Fruit fly (Drosophila melanogaster) whole organism, embryonic: Measurements from ENCODE around the gene Arp10.

ENCODE experiments used
- Ada2b ChIP-seq: fragments of 200-800 bp; sonication (Bioruptor generic); IDR thresholded peaks from 2 replicates; pipeline ENCODE4 v1.3.6; 2022; ENCODE audit warnings: missing biosample characterization, missing genetic modification characterization
- Aef1 ChIP-seq: fragments of 200-800 bp; sonication (Bioruptor generic); IDR thresholded peaks from 3 replicates; pipeline ENCODE4 v1.3.6; 2022; ENCODE audit warnings: missing biosample characterization, missing genetic modification characterization
- Atf-2 ChIP-seq: fragments of 200-800 bp; sonication (Bioruptor generic); optimal IDR thresholded peaks from 2 replicates; lab custom pipeline; 2016; ENCODE audit warnings: missing biosample characterization, missing genetic modification characterization
- Awh ChIP-seq: fragments of 200-800 bp; sonication (Bioruptor generic); IDR thresholded peaks from 2 replicates; pipeline ENCODE4, ENCODE4 v1.3.6; 2022; ENCODE audit warnings: missing biosample characterization, missing genetic modification characterization
- CG1024 ChIP-seq: fragments of 200-800 bp; sonication (Bioruptor generic); IDR thresholded peaks from 2 replicates; pipeline ENCODE4 v1.3.6; 2022; ENCODE audit warnings: missing biosample characterization, missing genetic modification characterization
- CG10366 ChIP-seq: fragments of 200-800 bp; sonication (Bioruptor generic); IDR thresholded peaks from 2 replicates; pipeline ENCODE4 v1.3.6; 2022; ENCODE audit warnings: missing biosample characterization, missing genetic modification characterization
- CG10462 ChIP-seq: fragments of 200-800 bp; sonication (Bioruptor generic); optimal IDR thresholded peaks from 2 replicates; lab custom pipeline; 2016; ENCODE audit warnings: missing biosample characterization, missing genetic modification characterization
- CG10959 ChIP-seq: fragments of 200-800 bp; sonication (Bioruptor generic); IDR thresholded peaks from 2 replicates; pipeline ENCODE4 v1.3.6; 2022; ENCODE audit warnings: missing biosample characterization, missing genetic modification characterization
- CG11560 ChIP-seq: fragments of 200-800 bp; sonication (Bioruptor generic); IDR thresholded peaks from 3 replicates; pipeline ENCODE4 v1.3.6; 2022; ENCODE audit warnings: missing biosample characterization, missing genetic modification characterization
- CG11723 ChIP-seq: fragments of 200-800 bp; sonication (Bioruptor generic); optimal IDR thresholded peaks from 2 replicates; lab custom pipeline; 2017; ENCODE audit warnings: missing biosample characterization, mild to moderate bottlenecking, missing genetic modification characterization
- CG12071 ChIP-seq: fragments of 200-800 bp; sonication (Bioruptor generic); optimal IDR thresholded peaks from 3 replicates; lab custom pipeline; 2018; ENCODE audit warnings: missing biosample characterization, mild to moderate bottlenecking, missing genetic modification characterization
- CG12219 ChIP-seq: fragments of 200-800 bp; sonication (Bioruptor generic); optimal IDR thresholded peaks from 3 replicates; lab custom pipeline; 2018; ENCODE audit warnings: missing biosample characterization, mild to moderate bottlenecking, missing genetic modification characterization
- CG14050 ChIP-seq: fragments of 200-800 bp; sonication (Bioruptor generic); IDR thresholded peaks from 3 replicates; pipeline ENCODE4 v1.3.6; 2022; ENCODE audit warnings: missing biosample characterization, missing genetic modification characterization
- CG15514 ChIP-seq: fragments of 200-800 bp; sonication (Bioruptor generic); optimal IDR thresholded peaks from 3 replicates; lab custom pipeline; 2017; ENCODE audit warnings: missing biosample characterization, missing genetic modification characterization, mild to moderate bottlenecking, moderate library complexity, missing genetic modification reagents
- CG17802 ChIP-seq: fragments of 200-800 bp; sonication (Bioruptor generic); optimal IDR thresholded peaks from 2 replicates; lab custom pipeline; 2018; ENCODE audit warnings: missing biosample characterization, mild to moderate bottlenecking, missing genetic modification characterization, moderate library complexity
- CG18262 ChIP-seq: fragments of 200-800 bp; optimal IDR thresholded peaks from 3 replicates; lab custom pipeline; 2019; ENCODE audit warnings: missing biosample characterization, mild to moderate bottlenecking, missing genetic modification characterization, moderate library complexity
- CG31224 ChIP-seq: fragments of 200-800 bp; sonication (Bioruptor generic); IDR thresholded peaks from 2 replicates; pipeline ENCODE4 v1.3.6; 2022; ENCODE audit warnings: missing biosample characterization, missing genetic modification characterization
- CG3281 ChIP-seq: fragments of 200-800 bp; sonication (Bioruptor generic); optimal IDR thresholded peaks from 3 replicates; lab custom pipeline; 2017; ENCODE audit warnings: missing biosample characterization, mild to moderate bottlenecking, missing genetic modification characterization
- CG3407 ChIP-seq: fragments of 200-800 bp; sonication (Bioruptor generic); optimal IDR thresholded peaks from 2 replicates; lab custom pipeline; 2018; ENCODE audit warnings: missing biosample characterization, mild to moderate bottlenecking, missing genetic modification characterization
- CG43689 ChIP-seq: fragments of 200-800 bp; sonication (Bioruptor generic); IDR thresholded peaks from 2 replicates; pipeline ENCODE4 v1.3.6; 2022; ENCODE audit warnings: missing biosample characterization, missing genetic modification characterization
- CG4404 ChIP-seq: fragments of 200-800 bp; sonication (Bioruptor generic); IDR thresholded peaks from 2 replicates; pipeline ENCODE4 v1.3.6; 2022; ENCODE audit warnings: missing biosample characterization, missing genetic modification characterization
- CG4707 ChIP-seq: fragments of 200-800 bp; sonication (Bioruptor generic); optimal IDR thresholded peaks from 2 replicates; lab custom pipeline; 2018; ENCODE audit warnings: missing biosample characterization, mild to moderate bottlenecking, missing genetic modification characterization, moderate library complexity
- CG7928 ChIP-seq: fragments of 200-800 bp; sonication (Bioruptor generic); optimal IDR thresholded peaks from 2 replicates; lab custom pipeline; 2017; ENCODE audit warnings: missing biosample characterization, mild to moderate bottlenecking, missing genetic modification characterization
- CG7987 ChIP-seq: fragments of 200-800 bp; sonication (Bioruptor generic); optimal IDR thresholded peaks from 2 replicates; lab custom pipeline; 2018; ENCODE audit warnings: missing biosample characterization, mild to moderate bottlenecking, missing genetic modification characterization, moderate library complexity
- CG8478 ChIP-seq: fragments of >200 bp; optimal IDR thresholded peaks from 2 replicates; lab custom pipeline; 2018
- CG9437 ChIP-seq: fragments of 200-800 bp; sonication (Bioruptor generic); optimal IDR thresholded peaks from 2 replicates; lab custom pipeline; 2018; ENCODE audit warnings: missing biosample characterization, mild to moderate bottlenecking, missing genetic modification characterization
- Dad ChIP-seq: fragments of 200-800 bp; sonication (Bioruptor generic); optimal IDR thresholded peaks from 3 replicates; lab custom pipeline; 2016; ENCODE audit warnings: missing biosample characterization, missing genetic modification characterization
- Dek ChIP-seq: fragments of 200-800 bp; sonication (Bioruptor generic); optimal IDR thresholded peaks from 3 replicates; lab custom pipeline; 2019; ENCODE audit warnings: missing biosample characterization, mild to moderate bottlenecking, missing genetic modification characterization, moderate library complexity
- Dll ChIP-seq: fragments of 200-800 bp; sonication (Bioruptor generic); IDR thresholded peaks from 4 replicates; pipeline ENCODE4 v1.3.6; 2022; ENCODE audit warnings: missing biosample characterization, missing genetic modification characterization; ENCODE audit not compliant: partially characterized antibody
- Hand ChIP-seq: fragments of 200-800 bp; sonication (Bioruptor generic); optimal IDR thresholded peaks from 2 replicates; lab custom pipeline; 2017; ENCODE audit warnings: mild to moderate bottlenecking, missing biosample characterization, missing genetic modification reagents, missing genetic modification characterization
- Hey ChIP-seq: fragments of 200-800 bp; sonication (Bioruptor generic); optimal IDR thresholded peaks from 3 replicates; lab custom pipeline; 2018; ENCODE audit warnings: missing biosample characterization, mild to moderate bottlenecking, missing genetic modification characterization
- Kr ChIP-seq: fragments of 200-800 bp; sonication (Bioruptor generic); optimal IDR thresholded peaks from 2 replicates; lab custom pipeline; 2017; ENCODE audit warnings: missing biosample characterization, mild to moderate bottlenecking, missing genetic modification characterization
- Med ChIP-seq: fragments of 200-800 bp; sonication (Bioruptor generic); peaks from one replicate; lab custom pipeline; 2016; ENCODE audit warnings: missing biosample characterization, missing genetic modification characterization, mild to moderate bottlenecking, inconsistent platforms, moderate library complexity
- Oaz ChIP-seq: fragments of 200-800 bp; sonication (Bioruptor generic); IDR thresholded peaks from 2 replicates; pipeline ENCODE4 v1.3.6; 2022; ENCODE audit warnings: missing biosample characterization, missing genetic modification characterization
- Opbp ChIP-seq: fragments of 200-800 bp; sonication (Bioruptor generic); IDR thresholded peaks from 3 replicates; pipeline ENCODE4 v1.3.6; 2022; ENCODE audit warnings: missing biosample characterization, missing genetic modification characterization; ENCODE audit not compliant: partially characterized antibody
- Six4 ChIP-seq: fragments of 200-800 bp; sonication (Bioruptor generic); optimal IDR thresholded peaks from 2 replicates; lab custom pipeline; 2016; ENCODE audit warnings: missing biosample characterization, missing genetic modification characterization
- Sox100B ChIP-seq: fragments of 200-800 bp; sonication (Bioruptor generic); optimal IDR thresholded peaks from 3 replicates; lab custom pipeline; 2018; ENCODE audit warnings: missing biosample characterization, mild to moderate bottlenecking, missing genetic modification characterization
- ab ChIP-seq: fragments of 200-800 bp; sonication (Bioruptor generic); optimal IDR thresholded peaks from 2 replicates; lab custom pipeline; 2016; ENCODE audit warnings: missing biosample characterization, missing genetic modification characterization
- ash1 ChIP-seq: fragments of 200-800 bp; sonication (Bioruptor generic); optimal IDR thresholded peaks from 2 replicates; lab custom pipeline; 2018; ENCODE audit warnings: missing biosample characterization, mild to moderate bottlenecking, missing genetic modification characterization
- chif ChIP-seq, 2 experiments: fragments of 200-800 bp; sonication (Bioruptor generic); optimal IDR thresholded peaks; 3 replicates each; lab custom pipeline; 2016; ENCODE audit warnings: missing biosample characterization in 2 of 2, missing genetic modification characterization in 2 of 2
- danr ChIP-seq: fragments of 200-800 bp; sonication (Bioruptor generic); IDR thresholded peaks from 2 replicates; pipeline ENCODE4 v1.3.6; 2022; ENCODE audit warnings: missing biosample characterization, missing genetic modification characterization
- ems ChIP-seq: fragments of 200-800 bp; sonication (Bioruptor generic); optimal IDR thresholded peaks from 3 replicates; lab custom pipeline; 2016; ENCODE audit warnings: missing biosample characterization, missing genetic modification characterization
- exex ChIP-seq: fragments of 200-800 bp; sonication (Bioruptor generic); optimal IDR thresholded peaks from 4 replicates; lab custom pipeline; 2018; ENCODE audit warnings: missing biosample characterization, mild to moderate bottlenecking, missing genetic modification characterization, moderate library complexity
- gfzf ChIP-seq: fragments of 200-800 bp; sonication (Bioruptor generic); optimal IDR thresholded peaks from 2 replicates; lab custom pipeline; 2016; ENCODE audit warnings: missing biosample characterization, mild to moderate bottlenecking, missing genetic modification characterization, moderate library complexity
- gro ChIP-seq: fragments of 200-800 bp; sonication (Bioruptor generic); optimal IDR thresholded peaks from 2 replicates; lab custom pipeline; 2016; ENCODE audit warnings: missing biosample characterization, missing genetic modification characterization
- insv ChIP-seq, 2 experiments: fragments of 200-800 bp; sonication (Bioruptor generic); optimal IDR thresholded peaks; 3 replicates each; lab custom pipeline; 2016 to 2018; ENCODE audit warnings: missing biosample characterization in 2 of 2, missing genetic modification characterization in 2 of 2
- jumu ChIP-seq: fragments of 200-800 bp; sonication (Bioruptor generic); optimal IDR thresholded peaks from 3 replicates; lab custom pipeline; 2016; ENCODE audit warnings: missing biosample characterization, missing genetic modification characterization
- org-1 ChIP-seq: fragments of 200-800 bp; sonication (Bioruptor generic); optimal IDR thresholded peaks from 2 replicates; lab custom pipeline; 2017; ENCODE audit warnings: missing biosample characterization, missing genetic modification characterization
- rib ChIP-seq: fragments of 200-800 bp; sonication (Bioruptor generic); IDR thresholded peaks from 2 replicates; pipeline ENCODE4 v1.3.6; 2022; ENCODE audit warnings: missing biosample characterization, missing genetic modification characterization
- row ChIP-seq: fragments of 200-800 bp; sonication (Bioruptor generic); IDR thresholded peaks from 3 replicates; pipeline ENCODE4 v1.3.6; 2022; ENCODE audit warnings: missing biosample characterization, missing genetic modification characterization
- scrt ChIP-seq: fragments of 200-800 bp; sonication (Bioruptor generic); optimal IDR thresholded peaks from 2 replicates; lab custom pipeline; 2018; ENCODE audit warnings: missing biosample characterization, mild to moderate bottlenecking, missing genetic modification characterization, moderate library complexity
- sens ChIP-seq: fragments of 200-800 bp; sonication (Bioruptor generic); peaks from one replicate; lab custom pipeline; 2016; ENCODE audit warnings: missing biosample characterization, missing genetic modification characterization

Arp10 gene

dm6 chrX:19603953-19604352, 42.0 kb downstream of the Arp10 start (continued):
- peak; percentile 66 for TF ChIP-seq org-1 (GFP tag; lab: Kevin White, UChicago)
- TF ChIP-seq CG7928 = peak; percentile 16
- TF ChIP-seq Aef1 = peak; percentile 77
- peak; percentile 64 for TF ChIP-seq Dek
- 0 out of 2 replicates have a peak, but pooled peaks have one; percentile 55 for TF ChIP-seq Awh (GFP tag; lab: Robert Waterston, UW)
- peak; percentile 79 for TF ChIP-seq CG3281 (GFP tag; lab: Kevin White, UChicago)
- no peak for TF ChIP-seq ash1 (GFP tag; lab: Kevin White, UChicago)
- no peak for TF ChIP-seq CG7987 (GFP tag; lab: Kevin White, UChicago)
- TF ChIP-seq CG18262 (tag; lab: Kevin White, UChicago) = peak; percentile 65
- TF ChIP-seq Kr = no peak
- TF ChIP-seq gfzf = no peak
- no peak for TF ChIP-seq Opbp (GFP tag; lab: Robert Waterston, UW)
- TF ChIP-seq Med = peak; percentile 91
- peak; percentile 91 for TF ChIP-seq Ada2b
- peak; percentile 54 for TF ChIP-seq gro (GFP tag; lab: Kevin White, UChicago)
- peak; percentile 33 for TF ChIP-seq exex
- no peak for TF ChIP-seq insv (GFP tag; optimal IDR thresholded peaks at IDR 0.05; lab: Kevin White, UChicago)
- peak; percentile 24 for TF ChIP-seq CG10462
- TF ChIP-seq CG11723 (GFP tag; lab: Kevin White, UChicago) = peak; percentile 62
- peak; percentile 59 for TF ChIP-seq Hand (GFP tag; lab: Kevin White, UChicago)
- TF ChIP-seq CG11560 = peak; percentile 56; the same call in 2 of the 3 replicates
- peak; percentile 72 for TF ChIP-seq CG14050 (GFP tag; lab: Robert Waterston, UW)
- peak; percentile 76 for TF ChIP-seq rib (GFP tag; lab: Robert Waterston, UW)
- TF ChIP-seq Atf-2 (GFP tag; lab: Kevin White, UChicago) = peak; percentile 33
- TF ChIP-seq CG12219 (GFP tag; lab: Kevin White, UChicago) = peak; percentile 53
- peak; percentile 73 for TF ChIP-seq CG10959 (GFP tag; lab: Robert Waterston, UW)
- TF ChIP-seq Dll (GFP tag; lab: Robert Waterston, UW) = no peak
- peak; percentile 53 for TF ChIP-seq danr (GFP tag; lab: Robert Waterston, UW)
- TF ChIP-seq Sox100B (GFP tag; lab: Kevin White, UChicago) = peak; percentile 53
- TF ChIP-seq row (GFP tag; lab: Robert Waterston, UW) = peak; percentile 88
- TF ChIP-seq CG3407 (GFP tag; lab: Kevin White, UChicago) = peak; percentile 12
- TF ChIP-seq CG4707 (GFP tag; lab: Kevin White, UChicago) = peak; percentile 13
- peak; percentile 88 for TF ChIP-seq CG10366 (GFP tag; lab: Robert Waterston, UW)
- TF ChIP-seq CG15514 (GFP tag; lab: Kevin White, UChicago) = peak; percentile 58
- TF ChIP-seq Oaz (GFP tag; lab: Robert Waterston, UW) = peak; percentile 76
- peak; percentile 54 for TF ChIP-seq CG4404
- TF ChIP-seq Hey (tag; lab: Kevin White, UChicago) = no peak
- TF ChIP-seq CG12071 = peak; percentile 77
- TF ChIP-seq scrt = peak; percentile 58
- TF ChIP-seq CG8478 (lab: Kevin White, UChicago) = no peak
- peak; percentile 57 for TF ChIP-seq ems (GFP tag; lab: Kevin White, UChicago)
- peak; percentile 46; the same call in 1 of the 2 replicates for TF ChIP-seq CG1024 (GFP tag; lab: Robert Waterston, UW)
- peak; percentile 83 for TF ChIP-seq CG31224 (GFP tag; lab: Robert Waterston, UW)
- peak; percentile 92 for TF ChIP-seq sens (GFP tag; lab: Kevin White, UChicago)
- TF ChIP-seq CG9437 (GFP tag; lab: Kevin White, UChicago) = peak; percentile 49
- peak; percentile 62 for TF ChIP-seq Six4 (GFP tag; lab: Kevin White, UChicago)
- TF ChIP-seq CG43689 (GFP tag; lab: Robert Waterston, UW) = no peak
- TF ChIP-seq jumu (GFP tag; lab: Kevin White, UChicago) = peak; percentile 55
- peak; percentile 31 for TF ChIP-seq Dad (GFP tag; lab: Kevin White, UChicago)
- TF ChIP-seq ab (GFP tag; lab: Kevin White, UChicago) = no peak
- TF ChIP-seq chif (GFP tag; optimal IDR thresholded peaks at IDR 0.05; lab: Kevin White, UChicago) = peak; percentile 43 to 62
- TF ChIP-seq CG17802 (tag; lab: Kevin White, UChicago) = peak; percentile 5
